Fruit fly (Drosophila melanogaster): ENCODE data around the gene cmpy.

DNA sequence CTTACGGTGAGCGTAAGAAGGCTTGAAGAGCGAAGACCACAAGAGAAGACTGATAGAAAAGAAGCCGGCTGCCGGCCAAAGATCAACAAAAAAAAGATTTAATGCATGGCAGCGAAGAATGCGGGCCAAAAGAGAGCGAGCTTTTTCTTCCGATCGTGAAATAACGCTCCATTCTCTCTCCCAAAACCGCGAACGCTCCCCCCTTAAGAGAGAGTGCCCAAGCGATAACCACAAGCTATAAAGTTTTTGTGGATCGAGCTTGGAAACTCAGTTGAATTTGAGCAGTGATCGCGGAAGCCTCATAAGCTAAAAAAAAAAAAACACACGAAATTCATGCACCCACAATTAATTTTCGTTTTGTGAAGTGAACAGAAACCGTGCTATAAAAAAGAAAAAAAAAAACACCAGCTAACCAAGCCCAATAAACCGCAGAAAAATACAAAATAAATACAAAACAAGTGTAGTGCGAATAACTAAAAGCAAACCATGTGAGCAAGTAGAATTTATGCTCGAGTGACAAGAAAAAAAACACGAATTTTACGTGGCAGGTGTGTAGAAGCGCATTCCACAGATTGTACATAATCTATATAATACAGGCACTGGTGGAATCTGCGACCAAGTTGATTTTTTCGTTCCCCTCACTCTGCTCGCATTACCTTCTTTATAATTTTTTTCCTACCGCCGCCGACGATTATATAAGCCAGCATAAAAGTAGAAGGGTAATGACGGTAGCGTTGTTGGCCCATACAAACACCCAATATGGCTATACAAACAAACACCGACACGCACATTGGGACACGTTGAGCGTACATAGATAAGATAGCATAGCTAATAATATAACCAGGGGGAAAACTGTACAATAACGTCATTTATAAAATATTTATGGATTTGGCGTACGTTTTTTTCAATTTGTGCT is 11.6 kb upstream of the cmpy start, which contains the start of gene CG13252:
- TF ChIP-seq CTCF (optimal IDR thresholded peaks at IDR 0.05) (no peak), CG8478 (optimal IDR thresholded peaks at IDR 0.05) (no peak)

All from S2 (cell line).